Worm (Caenorhabditis elegans) whole organism, midembryonic: ENCODE data around the gene Y6E2A.10.
"Not testable (repeated sequence)": the region's sequence is repeated elsewhere in the genome, so short reads cannot be mapped to it uniquely, and the experiment has no call there.

ENCODE experiments used
- T22C8.4 ChIP-seq: fragments of 200-800 bp; sonication (Bioruptor generic); IDR thresholded peaks from 2 replicates; pipeline ENCODE4 v1.3.6; 2022; ENCODE audit warnings: missing genetic modification characterization, missing compliant biosample characterization
- cog-1 ChIP-seq: sonication (generic microtip); optimal IDR thresholded peaks from 2 replicates; lab custom pipeline; 2016; ENCODE audit warnings: missing genetic modification characterization, missing compliant biosample characterization
- flt-1 ChIP-seq: fragments of 200-800 bp; sonication (Bioruptor generic); IDR thresholded peaks from 2 replicates; pipeline ENCODE4 v1.3.6; 2022; ENCODE audit warnings: missing genetic modification characterization, missing compliant biosample characterization
- klf-2 ChIP-seq: fragments of 200-800 bp; sonication (Bioruptor generic); conservative IDR thresholded peaks from 2 replicates; pipeline ENCODE4 v1.3.6; 2022; ENCODE audit warnings: missing genetic modification reagents, missing genetic modification characterization, missing compliant biosample characterization
- med-1 ChIP-seq: sonication (generic microtip); optimal IDR thresholded peaks from 2 replicates; lab custom pipeline; 2017; ENCODE audit warnings: missing genetic modification characterization, mild to moderate bottlenecking, missing compliant biosample characterization, antibody characterized with exemption, missing genetic modification reagents; ENCODE audit not compliant: insufficient read depth
- ref-1 ChIP-seq: fragments of 200-800 bp; sonication (Bioruptor generic); conservative IDR thresholded peaks from 2 replicates; pipeline ENCODE4 v1.3.6; 2022; ENCODE audit warnings: missing genetic modification reagents, missing genetic modification characterization, missing compliant biosample characterization
- tab-1 ChIP-seq: fragments of 200-800 bp; sonication (Bioruptor generic); IDR thresholded peaks from 2 replicates; pipeline ENCODE4 v1.3.6; 2022; ENCODE audit warnings: missing genetic modification characterization, missing compliant biosample characterization
- ztf-23 ChIP-seq: fragments of 200-800 bp; sonication (Bioruptor generic); IDR thresholded peaks from 2 replicates; pipeline ENCODE4 v1.3.6; 2022; ENCODE audit warnings: missing genetic modification reagents, missing genetic modification characterization, missing compliant biosample characterization
- ztf-29 ChIP-seq: fragments of 200-800 bp; sonication (Bioruptor generic); IDR thresholded peaks from 2 replicates; pipeline ENCODE4 v1.3.6; 2022; ENCODE audit warnings: missing genetic modification reagents, missing genetic modification characterization, missing compliant biosample characterization

Y6E2A.10 gene

ce11 chrV:15757645-15758044 lies 27.3 kb upstream of the Y6E2A.10 start:
- TF ChIP-seq ref-1 (no peak), flt-1 (GFP tag; lab: Robert Waterston, UW) (no peak), ztf-23 (no peak), ztf-29 (GFP tag; lab: Robert Waterston, UW) (no peak), klf-2 (no peak), T22C8.4 (GFP tag; lab: Robert Waterston, UW) (no peak), med-1 (GFP tag; lab: Kevin White, UChicago) (no peak), cog-1 (no peak), tab-1 (no peak)

- not testable (repeated sequence) for TF ChIP-seq med-1 (GFP tag; lab: Kevin White, UChicago); cog-1; tab-1
Measured at ce11 chrV:15754731-15755130, 24.4 kb upstream of the Y6E2A.10 start, which contains the start of gene str-8. Gene str-8 (plus strand): TSS chrV:15755031.

ce11 chrV:15752941-15753340 lies 22.6 kb upstream of the Y6E2A.10 start, which contains the start of gene str-5:
Gene str-5 (plus strand): TSS chrV:15753241.
- not testable (repeated sequence) for TF ChIP-seq T22C8.4 (GFP tag; lab: Robert Waterston, UW); ref-1; cog-1

DNA sequence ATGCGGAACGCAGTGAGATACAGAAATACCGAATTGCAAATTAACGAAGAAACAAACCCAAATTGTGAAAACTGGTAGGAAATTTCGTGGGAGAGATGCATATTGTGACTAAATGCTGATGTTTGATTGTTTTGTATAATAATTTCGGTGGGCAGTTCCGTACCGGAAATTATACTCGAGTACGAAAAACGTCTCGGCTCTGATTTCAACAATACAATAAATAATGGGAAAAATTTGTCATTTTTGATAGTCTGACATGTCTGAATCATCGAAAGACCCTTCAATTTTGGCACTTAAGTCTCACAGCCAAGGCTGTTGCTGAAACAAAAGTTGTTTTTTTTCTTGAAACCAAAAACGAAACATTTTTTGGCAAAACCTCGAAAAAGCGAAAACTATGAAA lies 21.7 kb upstream of the Y6E2A.10 start, which contains the start of gene str-43:
Gene str-43 (minus strand): TSS at position 101 of the 400 bp plus-strand sequence.
- TF ChIP-seq tab-1, result no peak
- TF ChIP-seq flt-1 (GFP tag; lab: Robert Waterston, UW), result no peak
- TF ChIP-seq med-1 (GFP tag; lab: Kevin White, UChicago), result no peak
- no peak for TF ChIP-seq ztf-23
- no peak for TF ChIP-seq cog-1
- no peak for TF ChIP-seq T22C8.4 (GFP tag; lab: Robert Waterston, UW)
- TF ChIP-seq klf-2, result no peak
- no peak for TF ChIP-seq ztf-29 (GFP tag; lab: Robert Waterston, UW)
- no peak for TF ChIP-seq ref-1

- no peak for TF ChIP-seq ref-1
- no peak for TF ChIP-seq klf-2
- no peak for TF ChIP-seq flt-1 (GFP tag; lab: Robert Waterston, UW)
- TF ChIP-seq ztf-23, result no peak
- TF ChIP-seq cog-1, result no peak
- no peak for TF ChIP-seq med-1 (GFP tag; lab: Kevin White, UChicago)
- TF ChIP-seq tab-1, result no peak
- no peak for TF ChIP-seq T22C8.4 (GFP tag; lab: Robert Waterston, UW)
- TF ChIP-seq ztf-29 (GFP tag; lab: Robert Waterston, UW), result no peak
Measured at ce11 chrV:15750130-15750529, 19.8 kb upstream of the Y6E2A.10 start, which contains the start of gene str-6. Gene str-6 (minus strand): TSS chrV:15750230.

ce11 chrV:15748343-15748742 lies 18.0 kb upstream of the Y6E2A.10 start, which contains the start of gene T23D5.8:
Gene T23D5.8 (minus strand): TSS chrV:15748443.
- not testable (repeated sequence) for TF ChIP-seq flt-1 (GFP tag; lab: Robert Waterston, UW); med-1 (GFP tag; lab: Kevin White, UChicago); ztf-23

- TF ChIP-seq cog-1; T22C8.4 (GFP tag; lab: Robert Waterston, UW); klf-2: not testable (repeated sequence)
Measured at ce11 chrV:15744366-15744765, 14.0 kb upstream of the Y6E2A.10 start, which contains the start of gene str-19. Gene str-19 (minus strand): TSS chrV:15744466.

- TF ChIP-seq flt-1 (GFP tag; lab: Robert Waterston, UW) (no peak), ztf-23 (no peak), ztf-29 (GFP tag; lab: Robert Waterston, UW) (no peak), T22C8.4 (GFP tag; lab: Robert Waterston, UW) (no peak), tab-1 (no peak), med-1 (GFP tag; lab: Kevin White, UChicago) (no peak), ref-1 (no peak), klf-2 (no peak), cog-1 (no peak)
Measured at ce11 chrV:15741851-15742250, 11.5 kb upstream of the Y6E2A.10 start, which contains the start of gene str-18. Gene str-18 (minus strand): TSS chrV:15741951.

ce11 chrV:15735720-15736119 lies 5.4 kb upstream of the Y6E2A.10 start, which contains the start of gene str-27:
Gene str-27 (minus strand): TSS chrV:15735820.
- TF ChIP-seq ztf-23 (no peak), cog-1 (no peak), ref-1 (no peak), tab-1 (no peak), ztf-29 (GFP tag; lab: Robert Waterston, UW) (no peak), flt-1 (GFP tag; lab: Robert Waterston, UW) (no peak), med-1 (GFP tag; lab: Kevin White, UChicago) (no peak), T22C8.4 (GFP tag; lab: Robert Waterston, UW) (no peak), klf-2 (no peak)

- TF ChIP-seq T22C8.4 (GFP tag; lab: Robert Waterston, UW) (no peak), med-1 (GFP tag; lab: Kevin White, UChicago) (no peak), tab-1 (no peak), ztf-29 (GFP tag; lab: Robert Waterston, UW) (no peak), cog-1 (no peak), flt-1 (GFP tag; lab: Robert Waterston, UW) (no peak), klf-2 (no peak)
Measured at ce11 chrV:15733568-15733967, 3.2 kb upstream of the Y6E2A.10 start, which contains the start of gene T23D5.3. Gene T23D5.3 (minus strand): TSS chrV:15733668.

DNA sequence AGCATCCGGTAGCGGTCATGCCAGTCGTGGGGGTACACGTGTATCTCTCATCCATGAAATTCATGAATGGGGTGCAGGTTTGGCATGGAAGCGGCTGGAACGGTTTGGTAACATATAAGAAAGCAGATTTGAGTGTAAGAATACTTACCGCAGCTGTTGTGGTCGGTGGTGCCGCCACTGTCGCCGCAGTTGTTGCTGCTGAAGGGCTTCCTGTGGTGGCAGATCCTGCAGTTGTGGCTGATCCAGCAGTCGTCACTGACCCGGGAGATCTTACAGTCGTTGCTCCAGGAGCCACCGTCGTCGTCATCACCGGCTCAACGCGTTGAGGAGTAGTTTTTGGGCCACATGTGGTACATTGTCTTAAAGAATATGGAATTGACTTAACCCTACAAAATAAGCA lies 2.7 kb upstream of the Y6E2A.10 start:
- no peak for TF ChIP-seq ztf-23
- no peak for TF ChIP-seq flt-1 (GFP tag; lab: Robert Waterston, UW)
- no peak for TF ChIP-seq med-1 (GFP tag; lab: Kevin White, UChicago)
- TF ChIP-seq cog-1, result no peak
- no peak for TF ChIP-seq klf-2
